Worm (Caenorhabditis elegans) whole organism, midembryonic: Measurements from ENCODE around the gene C25H3.10.

ENCODE experiments used
- flt-1 ChIP-seq: fragments of 200-800 bp; sonication (Bioruptor generic); IDR thresholded peaks from 2 replicates; pipeline ENCODE4 v1.3.6; 2022; ENCODE audit warnings: missing genetic modification characterization, missing compliant biosample characterization
- klf-2 ChIP-seq: fragments of 200-800 bp; sonication (Bioruptor generic); conservative IDR thresholded peaks from 2 replicates; pipeline ENCODE4 v1.3.6; 2022; ENCODE audit warnings: missing genetic modification reagents, missing genetic modification characterization, missing compliant biosample characterization
- med-1 ChIP-seq: sonication (generic microtip); optimal IDR thresholded peaks from 2 replicates; lab custom pipeline; 2017; ENCODE audit warnings: missing genetic modification characterization, mild to moderate bottlenecking, missing compliant biosample characterization, antibody characterized with exemption, missing genetic modification reagents; ENCODE audit not compliant: insufficient read depth
- tab-1 ChIP-seq: fragments of 200-800 bp; sonication (Bioruptor generic); IDR thresholded peaks from 2 replicates; pipeline ENCODE4 v1.3.6; 2022; ENCODE audit warnings: missing genetic modification characterization, missing compliant biosample characterization
- ztf-23 ChIP-seq: fragments of 200-800 bp; sonication (Bioruptor generic); IDR thresholded peaks from 2 replicates; pipeline ENCODE4 v1.3.6; 2022; ENCODE audit warnings: missing genetic modification reagents, missing genetic modification characterization, missing compliant biosample characterization

DNA sequence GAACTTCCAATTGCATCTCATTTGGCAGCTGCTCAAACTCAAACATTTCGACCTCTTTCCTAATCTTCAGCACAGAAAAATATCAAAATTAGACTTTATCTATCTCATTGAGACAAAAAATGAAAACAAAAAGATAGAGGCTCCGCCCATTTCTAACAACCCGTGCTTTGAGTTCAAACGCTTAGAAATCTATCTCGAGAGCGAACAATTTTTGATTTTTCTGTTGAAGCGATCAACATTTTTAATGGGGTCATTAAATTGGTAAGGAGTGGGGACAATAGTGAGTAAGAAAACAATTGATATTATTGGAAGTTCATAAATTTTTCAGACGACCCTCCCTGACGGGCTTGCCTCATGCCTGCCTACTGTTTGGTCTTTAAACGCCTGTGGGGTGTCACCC is at the start of gene C25H3.10, which contains the start of gene C25H3.1:
- no peak for TF ChIP-seq ztf-23 (GFP tag; lab: Robert Waterston, UW)
- TF ChIP-seq flt-1: no peak
- no peak for TF ChIP-seq klf-2 (GFP tag; lab: Robert Waterston, UW)
- TF ChIP-seq tab-1 (GFP tag; lab: Robert Waterston, UW): no peak
- TF ChIP-seq med-1 (GFP tag; lab: Kevin White, UChicago): no peak
